Fruit fly (Drosophila melanogaster) whole organism, adult: ENCODE results near the gene G9a.

Source experiments
- CG11617 ChIP-seq: fragments of 200-800 bp; sonication (Bioruptor generic); optimal IDR thresholded peaks from 2 replicates; lab custom pipeline; 2017; ENCODE audit warnings: mild to moderate bottlenecking, missing biosample characterization, missing genetic modification reagents, missing genetic modification characterization
- CG12768 ChIP-seq: fragments of 200-800 bp; sonication (Bioruptor generic); optimal IDR thresholded peaks from 2 replicates; lab custom pipeline; 2017; ENCODE audit warnings: missing biosample characterization, missing genetic modification characterization, mild to moderate bottlenecking, moderate library complexity, missing genetic modification reagents
- CG14711 ChIP-seq: fragments of 200-800 bp; sonication (Bioruptor generic); optimal IDR thresholded peaks from 2 replicates; lab custom pipeline; 2018; ENCODE audit warnings: missing biosample characterization, mild to moderate bottlenecking, missing genetic modification characterization, moderate library complexity
- CG1620 ChIP-seq: fragments of 200-800 bp; sonication (Bioruptor generic); optimal IDR thresholded peaks from 2 replicates; lab custom pipeline; 2016; ENCODE audit warnings: missing biosample characterization, missing genetic modification characterization
- CG33017 ChIP-seq: fragments of 200-800 bp; sonication (Bioruptor generic); optimal IDR thresholded peaks from 2 replicates; lab custom pipeline; 2018; ENCODE audit warnings: missing biosample characterization, mild to moderate bottlenecking, missing genetic modification characterization, moderate library complexity
- CG5204 ChIP-seq: fragments of 200-800 bp; sonication (Bioruptor generic); optimal IDR thresholded peaks from 2 replicates; lab custom pipeline; 2016; ENCODE audit warnings: missing biosample characterization, missing genetic modification characterization
- CG7045 ChIP-seq: fragments of 200-800 bp; sonication (Bioruptor generic); optimal IDR thresholded peaks from 2 replicates; lab custom pipeline; 2017; ENCODE audit warnings: missing biosample characterization, mild to moderate bottlenecking, missing genetic modification characterization
- CG7101 ChIP-seq: fragments of 200-800 bp; sonication (Bioruptor generic); optimal IDR thresholded peaks from 2 replicates; lab custom pipeline; 2018; ENCODE audit warnings: missing biosample characterization, mild to moderate bottlenecking, missing genetic modification characterization, moderate library complexity
- Clk ChIP-seq: fragments of 200-800 bp; sonication (Bioruptor generic); optimal IDR thresholded peaks from 2 replicates; lab custom pipeline; 2017; ENCODE audit warnings: missing biosample characterization, missing genetic modification characterization
- Crg-1 ChIP-seq: fragments of 200-800 bp; sonication (Bioruptor generic); optimal IDR thresholded peaks from 2 replicates; lab custom pipeline; 2016; ENCODE audit warnings: missing biosample characterization, missing genetic modification characterization
- Hr96 ChIP-seq: fragments of 200-800 bp; sonication (Bioruptor generic); optimal IDR thresholded peaks from 2 replicates; lab custom pipeline; 2016; ENCODE audit warnings: missing biosample characterization, missing genetic modification characterization
- Mnt ChIP-seq: fragments of 200-800 bp; sonication (Bioruptor generic); optimal IDR thresholded peaks from 2 replicates; lab custom pipeline; 2016; ENCODE audit warnings: missing biosample characterization, mild to moderate bottlenecking, missing genetic modification characterization
- bab1 ChIP-seq: fragments of 200-800 bp; sonication (Bioruptor generic); optimal IDR thresholded peaks from 3 replicates; lab custom pipeline; 2019; ENCODE audit warnings: missing biosample characterization, mild to moderate bottlenecking, missing genetic modification characterization, moderate library complexity
- cic ChIP-seq: fragments of 200-800 bp; sonication (Bioruptor generic); optimal IDR thresholded peaks from 2 replicates; lab custom pipeline; 2017; ENCODE audit warnings: missing biosample characterization, mild to moderate bottlenecking, missing genetic modification characterization, moderate library complexity
- cnc ChIP-seq, 2 experiments: fragments of >200 bp; optimal IDR thresholded peaks; 2 replicates each; lab custom pipeline; 2017
- kay ChIP-seq: fragments of 200-800 bp; sonication (Bioruptor generic); peaks from one replicate; lab custom pipeline; 2016; ENCODE audit warnings: missing biosample characterization, missing genetic modification characterization, borderline replicate concordance
- ovo ChIP-seq: fragments of 200-800 bp; sonication (Bioruptor generic); optimal IDR thresholded peaks from 2 replicates; lab custom pipeline; 2016; ENCODE audit warnings: missing biosample characterization, missing genetic modification characterization
- pad ChIP-seq: fragments of 200-800 bp; sonication (Bioruptor generic); optimal IDR thresholded peaks from 3 replicates; lab custom pipeline; 2017; ENCODE audit warnings: missing biosample characterization, missing genetic modification characterization, mild to moderate bottlenecking, moderate library complexity, missing genetic modification reagents
- tj ChIP-seq: fragments of 200-800 bp; sonication (Bioruptor generic); optimal IDR thresholded peaks from 3 replicates; lab custom pipeline; 2017; ENCODE audit warnings: missing biosample characterization, mild to moderate bottlenecking, missing genetic modification characterization, moderate library complexity
- toe ChIP-seq: fragments of 200-800 bp; sonication (Bioruptor generic); optimal IDR thresholded peaks from 2 replicates; lab custom pipeline; 2016; ENCODE audit warnings: missing biosample characterization, missing genetic modification characterization

Gene G9a

DNA sequence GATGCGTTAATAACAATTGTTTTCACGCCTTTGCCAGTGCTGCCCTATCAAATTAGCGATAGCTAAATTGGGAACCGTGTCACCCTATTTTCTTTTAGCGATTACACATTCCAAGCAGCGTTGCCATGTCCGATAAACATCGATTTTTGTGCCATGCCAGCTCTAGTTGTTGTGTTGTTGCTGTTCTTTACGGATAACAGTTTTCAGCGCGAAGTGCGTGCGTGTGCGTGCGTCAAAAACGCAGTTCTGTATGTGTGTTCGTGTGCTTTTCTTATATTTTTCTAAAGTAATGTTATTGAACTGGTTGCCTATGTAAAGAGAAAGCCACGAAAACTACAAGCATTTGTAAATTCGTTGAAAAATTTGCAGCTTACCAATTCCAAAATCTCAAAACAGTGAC lies at the start of gene G9a, which contains the start of gene CG3038:
TSS of gene G9a (plus strand) at position 177 of the 400 bp plus-strand sequence.
TSS of gene CG3038 (minus strand) at position 55 of the 400 bp plus-strand sequence.
- TF ChIP-seq Hr96 (no peak), tj (GFP tag; lab: Kevin White, UChicago) (no peak), CG12768 (no peak), CG5204 (GFP tag; lab: Kevin White, UChicago) (no peak), kay (GFP tag; lab: Kevin White, UChicago) (no peak), toe (GFP tag; lab: Kevin White, UChicago) (peak; percentile 4), CG33017 (no peak), CG1620 (GFP tag; lab: Kevin White, UChicago) (peak; percentile 64), Mnt (GFP tag; lab: Kevin White, UChicago) (peak; percentile 55), bab1 (GFP tag; lab: Kevin White, UChicago) (peak; percentile 92), pad (GFP tag; lab: Kevin White, UChicago) (peak; percentile 24), CG11617 (GFP tag; lab: Kevin White, UChicago) (no peak), Clk (GFP tag; lab: Kevin White, UChicago) (no peak), cic (GFP tag; lab: Kevin White, UChicago) (no peak), cnc (optimal IDR thresholded peaks at IDR 0.05; lab: Kevin White, UChicago) (no peak), CG14711 (tag; lab: Kevin White, UChicago) (peak; percentile 14), CG7045 (GFP tag; lab: Kevin White, UChicago) (no peak), CG7101 (tag; lab: Kevin White, UChicago) (peak; percentile 16), Crg-1 (GFP tag; lab: Kevin White, UChicago) (no peak), ovo (GFP tag; lab: Kevin White, UChicago) (peak; percentile 88)

DNA sequence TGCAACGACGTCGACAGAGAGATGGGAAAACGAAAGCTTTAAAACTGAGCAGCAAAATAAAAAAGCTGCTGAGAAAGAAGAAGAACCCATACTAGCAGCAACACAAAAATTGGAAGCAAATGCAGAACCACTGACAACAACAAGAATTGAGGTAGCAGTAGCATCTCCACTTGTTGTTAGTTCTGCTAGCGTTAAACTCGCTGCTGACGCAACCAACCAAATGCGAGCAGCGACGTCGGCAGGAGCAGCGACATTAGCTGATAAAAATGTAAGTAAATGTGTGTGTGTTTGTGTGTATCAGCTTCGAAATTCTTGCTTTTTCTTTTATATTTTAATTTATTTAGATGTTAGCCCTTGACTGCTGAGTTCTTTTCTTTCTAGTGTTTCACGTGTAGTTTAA lies 1.6 kb downstream of the G9a start:
- no peak for TF ChIP-seq CG33017
- no peak for TF ChIP-seq CG1620 (GFP tag; lab: Kevin White, UChicago)
- no peak for TF ChIP-seq Clk (GFP tag; lab: Kevin White, UChicago)
- TF ChIP-seq CG7101 (tag; lab: Kevin White, UChicago), result no peak
- no peak for TF ChIP-seq tj (GFP tag; lab: Kevin White, UChicago)
- TF ChIP-seq CG11617 (GFP tag; lab: Kevin White, UChicago), result no peak
- TF ChIP-seq ovo (GFP tag; lab: Kevin White, UChicago), result no peak
- no peak for TF ChIP-seq Mnt (GFP tag; lab: Kevin White, UChicago)
- no peak for TF ChIP-seq Crg-1 (GFP tag; lab: Kevin White, UChicago)
- no peak for TF ChIP-seq Hr96
- no peak for TF ChIP-seq cnc (optimal IDR thresholded peaks at IDR 0.05; lab: Kevin White, UChicago)
- no peak for TF ChIP-seq CG12768

DNA sequence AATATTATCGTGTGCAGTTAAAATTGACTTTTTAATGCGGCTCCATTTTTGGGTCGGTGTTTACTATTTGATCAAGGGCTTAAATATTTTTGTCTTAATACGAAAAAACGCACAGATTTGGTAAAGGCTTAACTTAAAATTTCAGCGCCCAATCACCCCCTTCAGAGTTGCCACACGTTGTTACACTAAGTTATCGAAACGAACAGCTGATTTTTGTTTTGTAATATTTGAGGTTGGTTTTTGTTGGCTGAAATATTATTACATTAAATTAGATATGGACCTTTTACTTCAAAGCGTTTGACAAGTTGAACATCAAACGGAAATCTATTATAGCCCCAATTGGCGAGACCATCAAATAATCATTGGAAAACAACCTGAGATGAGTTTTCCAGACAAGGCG lies 8.9 kb downstream of the G9a start, which contains the start of gene CG42376:
TSS of gene CG42376 (plus strand) at position 187 of the 400 bp plus-strand sequence.
- TF ChIP-seq kay (GFP tag; lab: Kevin White, UChicago), result peak; percentile 72
- no peak for TF ChIP-seq CG7045 (GFP tag; lab: Kevin White, UChicago)
- no peak for TF ChIP-seq CG7101 (tag; lab: Kevin White, UChicago)
- no peak for TF ChIP-seq pad (GFP tag; lab: Kevin White, UChicago)
- no peak for TF ChIP-seq CG12768
- no peak for TF ChIP-seq Hr96
- TF ChIP-seq toe (GFP tag; lab: Kevin White, UChicago), result no peak
- no peak for TF ChIP-seq cic (GFP tag; lab: Kevin White, UChicago)
- TF ChIP-seq bab1 (GFP tag; lab: Kevin White, UChicago), result peak; percentile 45
- peak; percentile 91 for TF ChIP-seq CG14711 (tag; lab: Kevin White, UChicago)
- no peak for TF ChIP-seq tj (GFP tag; lab: Kevin White, UChicago)
- no peak for TF ChIP-seq Mnt (GFP tag; lab: Kevin White, UChicago)
- TF ChIP-seq CG1620 (GFP tag; lab: Kevin White, UChicago), result no peak
- no peak for TF ChIP-seq cnc (optimal IDR thresholded peaks at IDR 0.05; lab: Kevin White, UChicago)
- TF ChIP-seq ovo (GFP tag; lab: Kevin White, UChicago), result no peak
- no peak for TF ChIP-seq CG11617 (GFP tag; lab: Kevin White, UChicago)
- no peak for TF ChIP-seq CG5204 (GFP tag; lab: Kevin White, UChicago)
- no peak for TF ChIP-seq Clk (GFP tag; lab: Kevin White, UChicago)
- no peak for TF ChIP-seq CG33017
- no peak for TF ChIP-seq Crg-1 (GFP tag; lab: Kevin White, UChicago)

DNA sequence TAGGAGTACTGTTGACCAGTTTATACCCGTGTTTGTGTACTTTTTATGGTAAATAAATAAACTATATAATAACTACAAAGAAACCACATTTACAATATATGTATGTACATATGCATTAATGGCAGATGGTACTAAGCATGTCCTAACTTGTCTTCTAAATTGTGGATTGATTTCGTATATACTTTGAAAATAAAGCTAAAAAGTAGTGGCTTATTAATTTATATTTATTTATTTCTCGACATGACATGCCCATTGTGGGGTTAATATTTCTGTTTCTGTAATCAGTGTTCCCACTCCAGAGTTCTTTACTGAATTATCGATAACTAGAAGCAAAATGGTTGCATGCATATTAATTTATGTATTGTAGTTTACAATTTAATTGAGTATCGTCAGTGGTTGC lies 9.6 kb downstream of the G9a start, which contains the start of gene cin:
TSS of gene cin (plus strand) at position 306 of the 400 bp plus-strand sequence.
- TF ChIP-seq toe (GFP tag; lab: Kevin White, UChicago), result no peak
- TF ChIP-seq ovo (GFP tag; lab: Kevin White, UChicago), result no peak
- peak; percentile 48 for TF ChIP-seq CG1620 (GFP tag; lab: Kevin White, UChicago)
- TF ChIP-seq cic (GFP tag; lab: Kevin White, UChicago), result no peak
- peak; percentile 72 for TF ChIP-seq CG7101 (tag; lab: Kevin White, UChicago)
- peak; percentile 26 for TF ChIP-seq Crg-1 (GFP tag; lab: Kevin White, UChicago)
- TF ChIP-seq cnc (optimal IDR thresholded peaks at IDR 0.05; lab: Kevin White, UChicago), result no peak
- TF ChIP-seq CG11617 (GFP tag; lab: Kevin White, UChicago), result peak; percentile 57
- peak; percentile 25 for TF ChIP-seq Mnt (GFP tag; lab: Kevin White, UChicago)
- no peak for TF ChIP-seq CG5204 (GFP tag; lab: Kevin White, UChicago)
- TF ChIP-seq Hr96, result no peak
- TF ChIP-seq bab1 (GFP tag; lab: Kevin White, UChicago), result peak; percentile 77
- TF ChIP-seq Clk (GFP tag; lab: Kevin White, UChicago), result no peak
- TF ChIP-seq kay (GFP tag; lab: Kevin White, UChicago), result no peak
- peak; percentile 69 for TF ChIP-seq CG14711 (tag; lab: Kevin White, UChicago)
- TF ChIP-seq CG12768, result peak; percentile 12
- no peak for TF ChIP-seq CG7045 (GFP tag; lab: Kevin White, UChicago)
- TF ChIP-seq CG33017, result peak; percentile 41
- peak; percentile 23 for TF ChIP-seq pad (GFP tag; lab: Kevin White, UChicago)
- TF ChIP-seq tj (GFP tag; lab: Kevin White, UChicago), result peak; percentile 5

DNA sequence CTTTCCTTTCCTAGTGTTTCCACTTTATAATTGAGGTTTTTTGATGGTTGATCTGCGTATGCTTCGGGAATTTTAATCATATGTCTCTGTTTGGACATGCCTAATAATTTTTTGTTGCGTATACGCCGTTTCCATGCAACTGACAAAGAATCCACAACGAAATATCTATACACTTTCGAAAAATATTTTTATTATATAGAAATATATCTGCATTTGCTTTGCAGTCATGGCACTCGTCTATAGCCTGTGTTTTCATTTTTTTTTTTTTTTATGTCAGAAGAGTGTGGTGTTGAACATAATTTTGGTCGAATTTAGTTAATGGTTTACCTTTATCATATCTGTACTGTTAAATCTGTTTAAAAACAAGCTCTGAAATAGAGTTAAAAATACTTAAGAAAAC lies 17.1 kb downstream of the G9a start:
- no peak for TF ChIP-seq Crg-1 (GFP tag; lab: Kevin White, UChicago)
- TF ChIP-seq CG11617 (GFP tag; lab: Kevin White, UChicago), result no peak
